Fruit fly (Drosophila melanogaster) S2 (cell line): Measurements from ENCODE around the gene Eogt.

Experiments
- CG8478 ChIP-seq: fragments of >200 bp; optimal IDR thresholded peaks from 2 replicates; lab custom pipeline; 2018
- CTCF ChIP-seq, 2 experiments: fragments of >200 bp; optimal IDR thresholded peaks; 2 replicates each; lab custom pipeline; 2018

- no peak for TF ChIP-seq CG8478
- no peak for TF ChIP-seq CTCF (optimal IDR thresholded peaks at IDR 0.05; lab: Kevin White, UChicago)
Measured at dm6 chr2L:2419913-2420312, 39.0 kb downstream of the Eogt start, which contains the start of gene CG34447.
